Fruit fly (Drosophila melanogaster) whole organism, pupa: ENCODE measurements around the gene CG2111.

ENCODE experiments used
- CG10348 ChIP-seq: fragments of 200-800 bp; sonication (Bioruptor generic); IDR thresholded peaks from 2 replicates; pipeline ENCODE4 v1.3.6; 2022; ENCODE audit warnings: missing biosample characterization, missing genetic modification characterization
- CG12605 ChIP-seq: fragments of 200-800 bp; sonication (Bioruptor generic); IDR thresholded peaks from 2 replicates; pipeline ENCODE4 v1.3.6; 2022; ENCODE audit warnings: missing biosample characterization, missing genetic modification characterization
- CG13204 ChIP-seq: fragments of 200-800 bp; sonication (Bioruptor generic); optimal IDR thresholded peaks from 2 replicates; lab custom pipeline; 2018; ENCODE audit warnings: missing biosample characterization, mild to moderate bottlenecking, missing genetic modification characterization, moderate library complexity
- CG14655 ChIP-seq: fragments of 200-800 bp; sonication (Bioruptor generic); optimal IDR thresholded peaks from 3 replicates; lab custom pipeline; 2017; ENCODE audit warnings: mild to moderate bottlenecking, missing biosample characterization, missing genetic modification reagents, missing genetic modification characterization
- CG15710 ChIP-seq: fragments of 200-800 bp; sonication (Bioruptor generic); optimal IDR thresholded peaks from 2 replicates; lab custom pipeline; 2018; ENCODE audit warnings: missing biosample characterization, mild to moderate bottlenecking, missing genetic modification characterization, moderate library complexity
- CG17806 ChIP-seq: fragments of 200-800 bp; sonication (Bioruptor generic); optimal IDR thresholded peaks from 2 replicates; lab custom pipeline; 2018; ENCODE audit warnings: missing biosample characterization, mild to moderate bottlenecking, missing genetic modification characterization, moderate library complexity
- CG32121 ChIP-seq: fragments of 200-800 bp; sonication (Bioruptor generic); IDR thresholded peaks from 2 replicates; pipeline ENCODE4 v1.3.6; 2022; ENCODE audit warnings: missing biosample characterization, missing genetic modification characterization
- CG34367 ChIP-seq: fragments of 200-800 bp; sonication (Bioruptor generic); optimal IDR thresholded peaks from 2 replicates; lab custom pipeline; 2018; ENCODE audit warnings: missing biosample characterization, mild to moderate bottlenecking, missing genetic modification characterization
- CG4496 ChIP-seq: fragments of 200-800 bp; sonication (Bioruptor generic); IDR thresholded peaks from 3 replicates; pipeline ENCODE4 v1.3.6; 2022; ENCODE audit warnings: missing biosample characterization, missing genetic modification characterization
- CG8159 ChIP-seq: fragments of 200-800 bp; sonication (Bioruptor generic); optimal IDR thresholded peaks from 3 replicates; lab custom pipeline; 2018; ENCODE audit warnings: missing biosample characterization, mild to moderate bottlenecking, missing genetic modification characterization, moderate library complexity
- CG8301 ChIP-seq: fragments of 200-800 bp; sonication (Bioruptor generic); optimal IDR thresholded peaks from 2 replicates; lab custom pipeline; 2018; ENCODE audit warnings: missing biosample characterization, mild to moderate bottlenecking, missing genetic modification characterization
- CG9948 ChIP-seq: fragments of 200-800 bp; sonication (Bioruptor generic); optimal IDR thresholded peaks from 2 replicates; lab custom pipeline; 2018; ENCODE audit warnings: missing biosample characterization, mild to moderate bottlenecking, missing genetic modification characterization, moderate library complexity
- D1 ChIP-seq: fragments of 200-800 bp; sonication (Bioruptor generic); optimal IDR thresholded peaks from 2 replicates; lab custom pipeline; 2018; ENCODE audit warnings: missing biosample characterization, mild to moderate bottlenecking, missing genetic modification characterization, moderate library complexity
- EcR ChIP-seq: fragments of 200-800 bp; sonication (Bioruptor generic); optimal IDR thresholded peaks from 3 replicates; lab custom pipeline; 2019; ENCODE audit warnings: missing biosample characterization, missing genetic modification characterization, mild to moderate bottlenecking, moderate library complexity, missing genetic modification reagents
- Ets98B ChIP-seq: fragments of 200-800 bp; sonication (Bioruptor generic); IDR thresholded peaks from 2 replicates; pipeline ENCODE4 v1.3.6; 2022; ENCODE audit warnings: missing biosample characterization, missing genetic modification characterization
- Pif1A ChIP-seq: fragments of 200-800 bp; sonication (Bioruptor generic); optimal IDR thresholded peaks from 3 replicates; lab custom pipeline; 2016; ENCODE audit warnings: missing biosample characterization, missing genetic modification characterization
- Pif1B ChIP-seq: fragments of 200-800 bp; sonication (Bioruptor generic); optimal IDR thresholded peaks from 3 replicates; lab custom pipeline; 2016; ENCODE audit warnings: missing biosample characterization, missing genetic modification characterization
- Snoo ChIP-seq: fragments of 200-800 bp; sonication (Bioruptor generic); optimal IDR thresholded peaks from 3 replicates; lab custom pipeline; 2017; ENCODE audit warnings: missing biosample characterization, mild to moderate bottlenecking, missing genetic modification characterization, inconsistent platforms
- fd96Ca ChIP-seq: fragments of 200-800 bp; sonication (Bioruptor generic); IDR thresholded peaks from 3 replicates; pipeline ENCODE4 v1.3.6; 2022; ENCODE audit warnings: missing biosample characterization, missing genetic modification characterization
- gl ChIP-seq: fragments of 200-800 bp; sonication (Bioruptor generic); optimal IDR thresholded peaks from 2 replicates; lab custom pipeline; 2018; ENCODE audit warnings: missing biosample characterization, mild to moderate bottlenecking, missing genetic modification characterization
- rn ChIP-seq: fragments of 200-800 bp; sonication (Bioruptor generic); IDR thresholded peaks from 2 replicates; pipeline ENCODE4 v1.3.6; 2022; ENCODE audit warnings: missing biosample characterization, missing genetic modification characterization

CG2111 gene

DNA sequence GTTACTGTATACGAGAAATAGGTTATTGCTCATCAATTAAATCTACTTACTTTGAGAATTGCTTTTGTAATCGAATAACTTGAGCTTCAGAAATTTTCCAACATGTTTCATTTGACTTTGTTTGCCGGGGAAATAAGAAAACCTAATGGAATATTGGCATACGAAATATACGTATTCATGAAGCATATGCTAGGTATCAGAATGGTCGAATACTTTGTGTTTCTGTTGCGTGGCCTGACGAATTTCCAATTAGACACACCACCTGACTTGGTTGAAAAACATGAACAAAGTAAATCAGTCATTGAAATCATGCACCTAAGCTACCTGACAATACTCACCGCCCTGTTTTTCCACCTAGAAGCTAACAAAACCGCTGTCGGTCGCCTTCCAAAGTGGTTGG is at the start of gene CG2111:
TSS of gene CG2111 (plus strand) at position 301 of the 400 bp plus-strand sequence.
- no peak for TF ChIP-seq Pif1B (GFP tag; lab: Kevin White, UChicago)
- TF ChIP-seq CG10348 (GFP tag; lab: Robert Waterston, UW), result no peak
- no peak for TF ChIP-seq Snoo (tag; lab: Kevin White, UChicago)
- TF ChIP-seq CG14655 (GFP tag; lab: Kevin White, UChicago), result no peak
- no peak for TF ChIP-seq rn (GFP tag; lab: Robert Waterston, UW)
- no peak for TF ChIP-seq CG15710 (tag; lab: Kevin White, UChicago)
- no peak for TF ChIP-seq CG34367 (tag; lab: Kevin White, UChicago)
- TF ChIP-seq CG17806 (tag; lab: Kevin White, UChicago), result no peak
- no peak for TF ChIP-seq D1 (tag; lab: Kevin White, UChicago)
- no peak for TF ChIP-seq CG32121 (GFP tag; lab: Robert Waterston, UW)
- no peak for TF ChIP-seq CG12605 (GFP tag; lab: Robert Waterston, UW)
- no peak for TF ChIP-seq EcR (GFP tag; lab: Kevin White, UChicago)
- no peak for TF ChIP-seq fd96Ca (GFP tag; lab: Robert Waterston, UW)
- TF ChIP-seq, all 21 proteins: peak for 0

dm6 chrX:10613568-10613967 is 43.9 kb upstream of the CG2111 start:
- no peak for TF ChIP-seq CG32121 (GFP tag; lab: Robert Waterston, UW)
- TF ChIP-seq CG13204 (GFP tag; lab: Kevin White, UChicago), result peak; percentile 52
- TF ChIP-seq, all 21 proteins: peak for 1

DNA sequence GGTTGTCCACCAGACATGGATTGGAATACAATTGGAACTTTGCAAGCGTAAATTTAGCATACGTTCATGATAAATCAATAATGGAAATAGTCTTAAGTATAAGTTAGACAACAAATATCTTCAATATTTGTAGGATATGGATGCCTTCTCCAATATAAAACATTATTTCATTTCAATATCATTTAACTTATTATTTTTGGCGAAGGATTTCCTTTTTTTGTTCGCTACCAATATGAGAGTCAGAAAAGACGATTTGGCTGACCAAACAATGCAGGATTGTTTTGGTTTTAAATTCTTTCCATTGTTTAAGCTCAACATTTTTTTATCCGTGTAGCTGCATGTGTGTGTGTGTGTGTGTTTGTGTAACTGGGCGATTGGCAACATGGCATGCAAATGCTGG is 42.3 kb upstream of the CG2111 start:
- no peak for TF ChIP-seq CG10348 (GFP tag; lab: Robert Waterston, UW)
- peak; percentile 2 for TF ChIP-seq CG8301 (tag; lab: Kevin White, UChicago)
- TF ChIP-seq CG8159, result peak; percentile 34
- no peak for TF ChIP-seq CG34367 (tag; lab: Kevin White, UChicago)
- TF ChIP-seq CG14655 (GFP tag; lab: Kevin White, UChicago), result peak; percentile 6
- TF ChIP-seq EcR (GFP tag; lab: Kevin White, UChicago), result no peak
- TF ChIP-seq Pif1B (GFP tag; lab: Kevin White, UChicago), result no peak
- no peak for TF ChIP-seq CG32121 (GFP tag; lab: Robert Waterston, UW)

DNA sequence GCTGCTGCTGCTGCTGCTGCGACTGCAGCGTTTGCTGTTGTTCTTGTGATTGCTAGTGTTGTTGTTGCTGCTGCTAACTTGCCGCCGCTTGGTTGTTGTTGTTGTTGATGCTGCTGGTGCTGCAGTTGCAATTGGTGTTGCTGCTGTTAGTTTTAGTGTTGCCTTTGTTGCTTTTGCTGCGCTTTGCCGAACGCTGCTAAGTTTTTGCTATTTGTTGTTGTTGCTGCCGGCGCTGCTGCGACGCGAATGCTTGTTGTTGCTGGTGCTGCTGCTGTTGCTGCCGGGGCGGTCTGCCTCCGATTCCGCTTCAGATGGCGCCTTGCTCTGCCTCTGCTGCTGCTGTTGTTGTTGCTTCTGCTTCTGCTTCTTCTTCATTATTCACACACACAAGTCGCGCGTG is 39.0 kb upstream of the CG2111 start:
- TF ChIP-seq rn (GFP tag; lab: Robert Waterston, UW) (no peak), Pif1B (GFP tag; lab: Kevin White, UChicago) (no peak), CG8159 (no peak), CG4496 (GFP tag; lab: Robert Waterston, UW) (no peak), CG34367 (tag; lab: Kevin White, UChicago) (no peak), CG8301 (tag; lab: Kevin White, UChicago) (no peak), D1 (tag; lab: Kevin White, UChicago) (no peak), CG13204 (GFP tag; lab: Kevin White, UChicago) (no peak), Snoo (tag; lab: Kevin White, UChicago) (no peak), CG32121 (GFP tag; lab: Robert Waterston, UW) (no peak), fd96Ca (GFP tag; lab: Robert Waterston, UW) (no peak), CG9948 (tag; lab: Kevin White, UChicago) (no peak), CG14655 (GFP tag; lab: Kevin White, UChicago) (no peak), Pif1A (no peak), CG15710 (tag; lab: Kevin White, UChicago) (no peak), Ets98B (GFP tag; lab: Robert Waterston, UW) (no peak), CG17806 (tag; lab: Kevin White, UChicago) (no peak), CG10348 (GFP tag; lab: Robert Waterston, UW) (no peak), gl (no peak)

DNA sequence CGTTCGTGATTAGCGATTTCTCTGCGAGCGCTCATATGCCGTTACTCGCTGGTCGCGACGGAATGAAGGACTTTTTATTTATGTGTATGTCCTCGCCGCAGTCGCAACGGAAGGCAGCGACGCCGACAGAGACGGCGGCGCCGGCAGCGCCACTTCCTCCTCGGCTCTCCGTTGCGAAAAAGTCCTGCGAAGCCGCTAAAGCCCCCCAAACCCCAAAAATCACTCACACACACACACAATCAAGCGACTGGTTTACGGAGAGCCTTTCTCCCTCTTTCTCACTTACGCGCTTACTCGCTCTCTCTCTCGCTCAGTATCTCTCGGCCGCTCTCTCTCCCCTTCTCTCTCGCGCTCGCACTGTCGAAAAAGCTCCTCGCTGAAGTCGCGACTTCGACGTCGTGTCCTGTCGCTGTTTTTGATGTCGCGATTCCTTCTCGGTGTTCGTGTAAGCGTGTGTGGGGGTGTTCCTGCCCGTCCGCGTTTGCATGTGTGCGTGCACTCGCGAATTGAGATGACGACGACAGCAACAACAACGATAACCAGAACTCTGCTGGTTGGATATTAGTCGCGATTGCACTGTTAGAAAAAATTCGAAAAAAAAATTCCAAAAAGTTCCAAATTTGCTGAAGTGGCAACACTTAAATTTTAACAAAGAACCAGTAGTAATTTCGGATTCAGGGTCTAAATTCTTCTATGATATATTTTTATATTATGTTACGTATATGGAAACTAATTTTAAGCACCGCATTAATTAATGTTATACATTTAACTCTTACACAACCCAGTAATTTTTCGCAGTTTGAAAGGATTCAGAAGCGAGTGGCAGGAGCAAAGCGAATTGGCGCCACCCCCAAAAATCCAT is 37.1 kb upstream of the CG2111 start, which contains the start of gene CG43347:
TSS of gene CG43347 (minus strand) at position 47 of the 862 bp plus-strand sequence.
- no peak for TF ChIP-seq rn (GFP tag; lab: Robert Waterston, UW)
- peak; percentile 55 for TF ChIP-seq CG9948 (tag; lab: Kevin White, UChicago)
- peak; percentile 28 for TF ChIP-seq CG34367 (tag; lab: Kevin White, UChicago)
- TF ChIP-seq Ets98B (GFP tag; lab: Robert Waterston, UW), result no peak
- no peak for TF ChIP-seq EcR (GFP tag; lab: Kevin White, UChicago)
- peak; percentile 40 for TF ChIP-seq CG17806 (tag; lab: Kevin White, UChicago)
- no peak for TF ChIP-seq CG32121 (GFP tag; lab: Robert Waterston, UW)
- peak; percentile 53 for TF ChIP-seq CG14655 (GFP tag; lab: Kevin White, UChicago)
- no peak for TF ChIP-seq CG10348 (GFP tag; lab: Robert Waterston, UW)
- TF ChIP-seq CG15710 (tag; lab: Kevin White, UChicago), result peak; percentile 60
- no peak for TF ChIP-seq fd96Ca (GFP tag; lab: Robert Waterston, UW)
- peak; percentile 31 for TF ChIP-seq Snoo (tag; lab: Kevin White, UChicago)
- TF ChIP-seq CG8159, result peak; percentile 74
- TF ChIP-seq D1 (tag; lab: Kevin White, UChicago), result no peak
- no peak for TF ChIP-seq gl
- peak; percentile 39 for TF ChIP-seq CG8301 (tag; lab: Kevin White, UChicago)
- TF ChIP-seq CG12605 (GFP tag; lab: Robert Waterston, UW), result no peak
- peak; percentile 41; the same call in 1 of the 3 replicates for TF ChIP-seq CG4496 (GFP tag; lab: Robert Waterston, UW)
- TF ChIP-seq Pif1B (GFP tag; lab: Kevin White, UChicago), result no peak
- peak; percentile 37 for TF ChIP-seq Pif1A
- TF ChIP-seq CG13204 (GFP tag; lab: Kevin White, UChicago), result no peak
